Worm (Caenorhabditis elegans) whole organism, midembryonic: ENCODE measurements around the gene F18A1.1.

Experiments used
- T22C8.4 ChIP-seq: fragments of 200-800 bp; sonication (Bioruptor generic); IDR thresholded peaks from 2 replicates; pipeline ENCODE4 v1.3.6; 2022; ENCODE audit warnings: missing genetic modification characterization, missing compliant biosample characterization
- cog-1 ChIP-seq: sonication (generic microtip); optimal IDR thresholded peaks from 2 replicates; lab custom pipeline; 2016; ENCODE audit warnings: missing genetic modification characterization, missing compliant biosample characterization
- flt-1 ChIP-seq: fragments of 200-800 bp; sonication (Bioruptor generic); IDR thresholded peaks from 2 replicates; pipeline ENCODE4 v1.3.6; 2022; ENCODE audit warnings: missing genetic modification characterization, missing compliant biosample characterization
- klf-2 ChIP-seq: fragments of 200-800 bp; sonication (Bioruptor generic); conservative IDR thresholded peaks from 2 replicates; pipeline ENCODE4 v1.3.6; 2022; ENCODE audit warnings: missing genetic modification reagents, missing genetic modification characterization, missing compliant biosample characterization
- ref-1 ChIP-seq: fragments of 200-800 bp; sonication (Bioruptor generic); conservative IDR thresholded peaks from 2 replicates; pipeline ENCODE4 v1.3.6; 2022; ENCODE audit warnings: missing genetic modification reagents, missing genetic modification characterization, missing compliant biosample characterization
- ztf-23 ChIP-seq: fragments of 200-800 bp; sonication (Bioruptor generic); IDR thresholded peaks from 2 replicates; pipeline ENCODE4 v1.3.6; 2022; ENCODE audit warnings: missing genetic modification reagents, missing genetic modification characterization, missing compliant biosample characterization
- ztf-29 ChIP-seq: fragments of 200-800 bp; sonication (Bioruptor generic); IDR thresholded peaks from 2 replicates; pipeline ENCODE4 v1.3.6; 2022; ENCODE audit warnings: missing genetic modification reagents, missing genetic modification characterization, missing compliant biosample characterization

ce11 chrII:7643214-7643613 lies 41.5 kb upstream of the F18A1.1 start:
- TF ChIP-seq flt-1 (no peak), cog-1 (tag; lab: Kevin White, UChicago) (no peak), ref-1 (GFP tag; lab: Robert Waterston, UW) (no peak), ztf-23 (GFP tag; lab: Robert Waterston, UW) (no peak), ztf-29 (GFP tag; lab: Robert Waterston, UW) (no peak), klf-2 (no peak), T22C8.4 (no peak)
